Fruit fly (Drosophila melanogaster) whole organism, embryonic: Measurements from ENCODE around the gene toe.

Experiments
- CG11695 ChIP-seq: fragments of 200-800 bp; sonication (Bioruptor generic); IDR thresholded peaks from 3 replicates; pipeline ENCODE4 v1.3.6; 2022; ENCODE audit warnings: missing biosample characterization, missing genetic modification characterization

Gene toe

DNA sequence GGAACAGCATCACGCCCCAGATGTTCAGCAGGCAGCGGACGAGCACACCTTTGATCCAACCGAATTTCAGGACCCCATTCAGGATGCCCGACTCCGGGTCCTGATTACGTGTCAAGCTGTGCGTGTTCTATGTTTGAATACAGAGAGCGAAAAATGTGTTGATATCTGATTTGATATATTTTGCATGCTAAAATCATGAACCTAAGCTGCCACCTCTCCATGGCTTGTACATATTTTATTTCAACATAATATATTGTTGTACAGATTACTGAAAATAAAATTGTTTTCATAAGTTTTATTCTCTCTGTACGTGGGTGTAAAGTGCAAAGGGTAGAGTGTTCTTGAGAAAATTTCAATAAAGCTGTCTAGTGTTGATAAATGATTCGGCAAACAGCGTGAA, 58.0 kb downstream of the toe start (continued):
- no peak for TF ChIP-seq CG11695 (GFP tag; lab: Robert Waterston, UW)
- TF ChIP-seq, all 482 proteins: peak for 30
